Fruit fly (Drosophila melanogaster): Measurements from ENCODE around the gene CG13801.

The CG13801 gene

dm6 chr3L:2360257-2360656 lies at the start of gene CG13801:
Gene CG13801 (plus strand): TSS chr3L:2360557.
- TF ChIP-seq CTCF (optimal IDR thresholded peaks at IDR 0.05), result no peak
- TF ChIP-seq CG8478 (optimal IDR thresholded peaks at IDR 0.05), result no peak

dm6 chr3L:2322257-2322776 lies 38.0 kb upstream of the CG13801 start, which contains the start of gene MsR1:
Gene MsR1 (plus strand): TSS chr3L:2322693.
- no peak for TF ChIP-seq CTCF (optimal IDR thresholded peaks at IDR 0.05)
- TF ChIP-seq CG8478 (optimal IDR thresholded peaks at IDR 0.05), result no peak

dm6 chr3L:2325276-2325675 lies 35.1 kb upstream of the CG13801 start:
- TF ChIP-seq CTCF (optimal IDR thresholded peaks at IDR 0.05), result no peak
- TF ChIP-seq CG8478 (optimal IDR thresholded peaks at IDR 0.05), result no peak

- TF ChIP-seq CG8478 (optimal IDR thresholded peaks at IDR 0.05) (no peak), CTCF (optimal IDR thresholded peaks at IDR 0.05) (no peak)
Observed at dm6 chr3L:2328804-2329203, 31.6 kb upstream of the CG13801 start.

- TF ChIP-seq CTCF (optimal IDR thresholded peaks at IDR 0.05) (no peak), CG8478 (optimal IDR thresholded peaks at IDR 0.05) (no peak)
Observed at dm6 chr3L:2332228-2332627, 28.1 kb upstream of the CG13801 start.

- TF ChIP-seq CG8478 (optimal IDR thresholded peaks at IDR 0.05) (no peak), CTCF (optimal IDR thresholded peaks at IDR 0.05) (no peak)
Observed at dm6 chr3L:2371882-2372281, 11.5 kb downstream of the CG13801 start, which contains the start of the genes CG1317 and CG8993. Gene CG1317 (minus strand): TSS chr3L:2371939. Gene CG8993 (plus strand): TSS chr3L:2372199.

- TF ChIP-seq CG8478 (optimal IDR thresholded peaks at IDR 0.05) (no peak), CTCF (optimal IDR thresholded peaks at IDR 0.05) (no peak)
Observed at dm6 chr3L:2373421-2374043, 13.2 kb downstream of the CG13801 start, which contains the start of the genes mRpL23 and CG9004. Gene mRpL23 (minus strand): TSS chr3L:2373704. Gene CG9004 (plus strand): TSS chr3L:2373728.

- peak in 1 of 2 experiments; percentile 34 for TF ChIP-seq CTCF (optimal IDR thresholded peaks at IDR 0.05)
- TF ChIP-seq CG8478 (optimal IDR thresholded peaks at IDR 0.05), result no peak
Observed at dm6 chr3L:2377114-2377783, 16.9 kb downstream of the CG13801 start, which contains the start of the genes CG15877 and Svil. Gene CG15877 (minus strand): TSS chr3L:2377556. Gene Svil (plus strand): TSS chr3L:2377655.

dm6 chr3L:2378549-2378948 lies 18.2 kb downstream of the CG13801 start:
- TF ChIP-seq CG8478 (optimal IDR thresholded peaks at IDR 0.05) (no peak), CTCF (optimal IDR thresholded peaks at IDR 0.05) (no peak)

- TF ChIP-seq CTCF (optimal IDR thresholded peaks at IDR 0.05) (no peak), CG8478 (optimal IDR thresholded peaks at IDR 0.05) (no peak)
Observed at dm6 chr3L:2379472-2379871, 19.1 kb downstream of the CG13801 start.

- no peak for TF ChIP-seq CG8478 (optimal IDR thresholded peaks at IDR 0.05)
- no peak for TF ChIP-seq CTCF (optimal IDR thresholded peaks at IDR 0.05)
Observed at dm6 chr3L:2385325-2386007, 25.1 kb downstream of the CG13801 start.

dm6 chr3L:2386433-2386832 lies 26.1 kb downstream of the CG13801 start:
- TF ChIP-seq CG8478 (optimal IDR thresholded peaks at IDR 0.05) (no peak), CTCF (optimal IDR thresholded peaks at IDR 0.05) (no peak)

- no peak for TF ChIP-seq CG8478 (optimal IDR thresholded peaks at IDR 0.05)
- TF ChIP-seq CTCF (optimal IDR thresholded peaks at IDR 0.05), result no peak
Observed at dm6 chr3L:2387816-2388215, 27.5 kb downstream of the CG13801 start.

- no peak for TF ChIP-seq CTCF (optimal IDR thresholded peaks at IDR 0.05)
- TF ChIP-seq CG8478 (optimal IDR thresholded peaks at IDR 0.05), result no peak
Observed at dm6 chr3L:2388683-2389315, 28.4 kb downstream of the CG13801 start, which contains the start of gene Mzt1. Gene Mzt1 (plus strand): TSS chr3L:2389265.

- TF ChIP-seq CTCF (optimal IDR thresholded peaks at IDR 0.05), result no peak
- no peak for TF ChIP-seq CG8478 (optimal IDR thresholded peaks at IDR 0.05)
Observed at dm6 chr3L:2390889-2391288, 30.5 kb downstream of the CG13801 start, which contains the start of the genes CG32298 and CG32299. Gene CG32298 (minus strand): TSS chr3L:2390989. Gene CG32299 (minus strand): TSS chr3L:2390989.

All from S2 (cell line).